Fruit fly (Drosophila melanogaster): ENCODE results near the gene spn-A.

DNA sequence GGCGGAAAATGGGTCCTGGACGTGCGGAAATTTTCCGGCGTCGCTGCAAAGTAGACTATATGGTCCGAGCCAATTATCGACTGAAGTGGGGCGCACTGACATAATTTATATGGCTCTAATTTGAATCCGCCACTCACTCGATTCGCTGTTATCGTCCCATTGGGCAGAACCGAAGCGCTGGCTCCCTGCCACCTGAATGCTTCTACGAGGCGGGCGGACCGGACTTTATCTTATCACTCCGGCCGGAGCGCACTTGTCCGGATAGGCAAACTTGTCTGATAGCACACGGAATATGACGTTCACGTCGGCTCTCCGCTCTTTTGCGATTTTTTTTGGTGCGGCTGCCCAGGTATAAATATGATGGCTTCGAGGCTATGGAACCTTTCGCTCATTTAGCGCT, 6.7 kb upstream of the spn-A start:
- no peak for TF ChIP-seq CG7101 (tag; optimal IDR thresholded peaks at IDR 0.05)
- TF ChIP-seq pad (GFP tag; optimal IDR thresholded peaks at IDR 0.05) = no peak
- no peak for TF ChIP-seq Hr96 (GFP tag; optimal IDR thresholded peaks at IDR 0.05)
- TF ChIP-seq kay (GFP tag; ENCODE audit: borderline replicate concordance) = no peak
- no peak for TF ChIP-seq cnc (optimal IDR thresholded peaks at IDR 0.05)
- no peak for TF ChIP-seq Clk (GFP tag; optimal IDR thresholded peaks at IDR 0.05)
- no peak for TF ChIP-seq Crg-1 (GFP tag; optimal IDR thresholded peaks at IDR 0.05)
- TF ChIP-seq tj (GFP tag; optimal IDR thresholded peaks at IDR 0.05) = no peak
- TF ChIP-seq CG1620 (GFP tag; optimal IDR thresholded peaks at IDR 0.05) = no peak
- TF ChIP-seq cic (GFP tag; optimal IDR thresholded peaks at IDR 0.05) = no peak
- TF ChIP-seq ovo (GFP tag; optimal IDR thresholded peaks at IDR 0.05) = no peak

All from whole organism, adult.